Worm (Caenorhabditis elegans) whole organism, mixed stage, embryonic: ENCODE results near the gene slcr-46.2.

ENCODE experiments used
- M03D4.4 ChIP-seq: sonication (generic microtip); optimal IDR thresholded peaks from 2 replicates; lab custom pipeline; 2017; ENCODE audit warnings: mild to moderate bottlenecking, missing genetic modification characterization, missing compliant biosample characterization
- bed-3 ChIP-seq: fragments of 200-800 bp; sonication (Bioruptor generic); optimal IDR thresholded peaks from 3 replicates; lab custom pipeline; 2018; ENCODE audit warnings: mild to moderate bottlenecking, missing genetic modification characterization, moderate library complexity, missing compliant biosample characterization
- blmp-1 ChIP-seq: fragments of 150-350 bp; optimal IDR thresholded peaks from 2 replicates; lab custom pipeline; 2014; ENCODE audit warnings: missing biosample characterization, missing genetic modification characterization
- ceh-39 ChIP-seq: fragments of 150-350 bp; optimal IDR thresholded peaks from 2 replicates; lab custom pipeline; 2014; ENCODE audit warnings: missing biosample characterization, missing genetic modification characterization
- ceh-43 ChIP-seq: fragments of 200-800 bp; sonication (Bioruptor generic); optimal IDR thresholded peaks from 2 replicates; lab custom pipeline; 2018; ENCODE audit warnings: mild to moderate bottlenecking, missing genetic modification characterization, moderate library complexity, missing compliant biosample characterization
- ceh-83 ChIP-seq: fragments of 200-800 bp; sonication (Bioruptor generic); optimal IDR thresholded peaks from 2 replicates; lab custom pipeline; 2018; ENCODE audit warnings: mild to moderate bottlenecking, missing genetic modification characterization, missing compliant biosample characterization
- ces-1 ChIP-seq: fragments of 150-350 bp; optimal IDR thresholded peaks from 2 replicates; lab custom pipeline; 2014; ENCODE audit warnings: missing biosample characterization, missing genetic modification reagents, missing genetic modification characterization
- cnd-1 ChIP-seq: fragments of 200-800 bp; sonication (Bioruptor generic); optimal IDR thresholded peaks from 2 replicates; lab custom pipeline; 2018; ENCODE audit warnings: mild to moderate bottlenecking, missing genetic modification characterization, missing compliant biosample characterization
- drap-1 ChIP-seq: fragments of 200-800 bp; sonication (Bioruptor generic); optimal IDR thresholded peaks from 3 replicates; lab custom pipeline; 2018; ENCODE audit warnings: mild to moderate bottlenecking, missing genetic modification characterization, missing compliant biosample characterization
- elt-1 ChIP-seq: sonication (generic microtip); optimal IDR thresholded peaks from 2 replicates; lab custom pipeline; 2017; ENCODE audit warnings: missing genetic modification characterization, mild to moderate bottlenecking, missing compliant biosample characterization, antibody characterized with exemption, moderate library complexity, borderline replicate concordance; ENCODE audit not compliant: insufficient read depth
- flh-1 ChIP-seq: fragments of 200-800 bp; sonication (Bioruptor generic); optimal IDR thresholded peaks from 2 replicates; lab custom pipeline; 2018; ENCODE audit warnings: mild to moderate bottlenecking, missing genetic modification characterization, moderate library complexity, missing compliant biosample characterization
- ham-2 ChIP-seq: fragments of 200-800 bp; sonication (Bioruptor generic); optimal IDR thresholded peaks from 2 replicates; lab custom pipeline; 2018; ENCODE audit warnings: mild to moderate bottlenecking, missing genetic modification characterization, missing compliant biosample characterization
- hlh-1 ChIP-seq: fragments of 150-350 bp; optimal IDR thresholded peaks from 2 replicates; lab custom pipeline; 2014; ENCODE audit warnings: missing biosample characterization, missing genetic modification reagents, missing genetic modification characterization
- lin-13 ChIP-seq: fragments of 150-350 bp; optimal IDR thresholded peaks from 2 replicates; lab custom pipeline; 2014; ENCODE audit warnings: missing biosample characterization, missing genetic modification characterization
- lin-32 ChIP-seq: fragments of 200-800 bp; sonication (Bioruptor generic); optimal IDR thresholded peaks from 2 replicates; lab custom pipeline; 2018; ENCODE audit warnings: mild to moderate bottlenecking, missing genetic modification characterization, missing compliant biosample characterization
- lsy-2 ChIP-seq: fragments of 150-350 bp; optimal IDR thresholded peaks from 2 replicates; lab custom pipeline; 2014; ENCODE audit warnings: missing biosample characterization, missing genetic modification characterization
- mab-5 ChIP-seq: fragments of 150-350 bp; optimal IDR thresholded peaks from 2 replicates; lab custom pipeline; 2014; ENCODE audit warnings: missing biosample characterization, missing genetic modification characterization
- mep-1 ChIP-seq: fragments of 150-350 bp; optimal IDR thresholded peaks from 2 replicates; lab custom pipeline; 2017; ENCODE audit warnings: missing biosample characterization, missing genetic modification reagents, missing genetic modification characterization, inconsistent platforms
- mls-2 ChIP-seq: sonication (generic microtip); optimal IDR thresholded peaks from 2 replicates; lab custom pipeline; 2016; ENCODE audit warnings: mild to moderate bottlenecking, missing genetic modification characterization, moderate library complexity, missing compliant biosample characterization
- nhr-12 ChIP-seq: fragments of 150-350 bp; optimal IDR thresholded peaks from 2 replicates; lab custom pipeline; 2014; ENCODE audit warnings: missing biosample characterization, missing genetic modification characterization
- nhr-2 ChIP-seq: fragments of 150-350 bp; optimal IDR thresholded peaks from 2 replicates; lab custom pipeline; 2014; ENCODE audit warnings: missing biosample characterization, missing genetic modification characterization
- nhr-237 ChIP-seq: fragments of 150-350 bp; optimal IDR thresholded peaks from 2 replicates; lab custom pipeline; 2014; ENCODE audit warnings: missing biosample characterization, missing genetic modification characterization
- nhr-28 ChIP-seq: fragments of 150-350 bp; optimal IDR thresholded peaks from 2 replicates; lab custom pipeline; 2014; ENCODE audit warnings: missing biosample characterization, missing genetic modification characterization
- nhr-76 ChIP-seq: sonication (generic microtip); optimal IDR thresholded peaks from 2 replicates; lab custom pipeline; 2017; ENCODE audit warnings: missing biosample characterization, missing genetic modification characterization
- pha-4 ChIP-seq: fragments of 150-350 bp; optimal IDR thresholded peaks from 2 replicates; lab custom pipeline; 2018; ENCODE audit warnings: missing biosample characterization, missing genetic modification reagents, missing genetic modification characterization
- sem-2 ChIP-seq: fragments of 200-800 bp; sonication (Bioruptor generic); optimal IDR thresholded peaks from 2 replicates; lab custom pipeline; 2018; ENCODE audit warnings: mild to moderate bottlenecking, missing genetic modification characterization, missing compliant biosample characterization
- snpc-4 ChIP-seq: fragments of 150-350 bp; optimal IDR thresholded peaks from 2 replicates; lab custom pipeline; 2014; ENCODE audit warnings: missing biosample characterization, missing genetic modification characterization
- sptf-1 ChIP-seq: sonication (generic microtip); optimal IDR thresholded peaks from 2 replicates; lab custom pipeline; 2017; ENCODE audit warnings: mild to moderate bottlenecking, missing genetic modification characterization, moderate library complexity, missing compliant biosample characterization
- tbx-8 ChIP-seq: fragments of 200-800 bp; sonication (Bioruptor generic); optimal IDR thresholded peaks from 2 replicates; lab custom pipeline; 2018; ENCODE audit warnings: mild to moderate bottlenecking, missing genetic modification characterization, moderate library complexity, missing compliant biosample characterization
- unc-120 ChIP-seq: sonication (generic microtip); optimal IDR thresholded peaks from 2 replicates; lab custom pipeline; 2017; ENCODE audit warnings: missing genetic modification characterization, missing compliant biosample characterization; ENCODE audit not compliant: poor library complexity, severe bottlenecking
- unc-39 ChIP-seq: fragments of 150-350 bp; optimal IDR thresholded peaks from 2 replicates; lab custom pipeline; 2014; ENCODE audit warnings: missing biosample characterization, missing genetic modification characterization
- unc-62 ChIP-seq: fragments of 150-350 bp; optimal IDR thresholded peaks from 2 replicates; lab custom pipeline; 2014; ENCODE audit warnings: missing biosample characterization, missing genetic modification reagents, missing genetic modification characterization
- zip-8 ChIP-seq: fragments of 150-350 bp; optimal IDR thresholded peaks from 2 replicates; lab custom pipeline; 2014; ENCODE audit warnings: missing biosample characterization, missing genetic modification characterization
- ztf-11 ChIP-seq: fragments of 150-350 bp; optimal IDR thresholded peaks from 2 replicates; lab custom pipeline; 2014; ENCODE audit warnings: missing biosample characterization, missing genetic modification characterization

The slcr-46.2 gene

DNA sequence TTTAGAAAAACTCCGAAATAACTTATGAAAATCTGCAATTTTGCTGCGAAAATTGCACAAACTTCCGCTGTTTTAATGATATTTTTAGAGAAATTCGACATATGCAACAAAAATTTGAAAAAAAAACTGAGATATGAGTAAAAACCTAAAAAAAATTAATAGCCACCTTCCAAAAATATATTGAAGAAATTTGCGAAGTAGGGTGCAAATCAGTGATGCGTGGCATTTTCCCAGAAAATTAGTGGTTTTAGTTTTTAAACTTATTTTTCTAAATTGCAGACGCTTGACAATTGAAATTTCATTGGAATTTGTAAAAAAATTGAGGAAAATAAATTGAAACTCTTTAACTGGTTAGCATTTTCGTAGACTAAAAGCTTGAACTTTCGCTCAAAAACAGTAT lies 9.0 kb upstream of the slcr-46.2 start, which contains the start of gene C25F9.13:
C25F9.13 (minus strand) TSS at position 101 of the 400 bp plus-strand sequence.
- TF ChIP-seq ces-1 (GFP tag; lab: Kevin White, UChicago), result no peak
- no peak for TF ChIP-seq mab-5 (tag; lab: Kevin White, UChicago)
- TF ChIP-seq tbx-8, result no peak
- TF ChIP-seq sem-2, result no peak
- no peak for TF ChIP-seq mls-2 (tag; lab: Kevin White, UChicago)
- TF ChIP-seq lsy-2 (tag; lab: Kevin White, UChicago), result no peak
- TF ChIP-seq nhr-237 (tag; lab: Kevin White, UChicago), result no peak
- TF ChIP-seq nhr-28, result no peak
- TF ChIP-seq nhr-2 (tag; lab: Kevin White, UChicago), result no peak
- TF ChIP-seq unc-62 (GFP tag; lab: Kevin White, UChicago), result no peak
- no peak for TF ChIP-seq unc-120 (tag; lab: Kevin White, UChicago)
- TF ChIP-seq ceh-43 (GFP tag; lab: Kevin White, UChicago), result no peak
- TF ChIP-seq elt-1 (tag; lab: Kevin White, UChicago), result no peak

ce11 chrV:19398396-19398795 lies 8.5 kb upstream of the slcr-46.2 start:
- TF ChIP-seq sptf-1 (tag; lab: Kevin White, UChicago) (no peak), lin-13 (tag; lab: Kevin White, UChicago) (no peak), nhr-76 (tag; lab: Kevin White, UChicago) (no peak), unc-39 (tag; lab: Kevin White, UChicago) (no peak), lsy-2 (tag; lab: Kevin White, UChicago) (no peak), flh-1 (GFP tag; lab: Kevin White, UChicago) (no peak), nhr-28 (no peak), hlh-1 (tag; lab: Kevin White, UChicago) (no peak), M03D4.4 (tag; lab: Kevin White, UChicago) (no peak), blmp-1 (no peak), mep-1 (tag; lab: Kevin White, UChicago) (no peak), nhr-12 (no peak), pha-4 (tag; lab: Kevin White, UChicago) (no peak), ham-2 (GFP tag; lab: Kevin White, UChicago) (no peak), ztf-11 (tag; lab: Kevin White, UChicago) (no peak)

ce11 chrV:19396576-19397313 lies 6.8 kb upstream of the slcr-46.2 start:
- TF ChIP-seq sem-2 (no peak), unc-120 (tag; lab: Kevin White, UChicago) (no peak), hlh-1 (tag; lab: Kevin White, UChicago) (no peak), ceh-83 (GFP tag; lab: Kevin White, UChicago) (no peak), lin-32 (GFP tag; lab: Kevin White, UChicago) (no peak), mab-5 (tag; lab: Kevin White, UChicago) (no peak), unc-39 (tag; lab: Kevin White, UChicago) (no peak), nhr-28 (no peak), unc-62 (GFP tag; lab: Kevin White, UChicago) (no peak), mep-1 (tag; lab: Kevin White, UChicago) (no peak), bed-3 (GFP tag; lab: Kevin White, UChicago) (no peak), flh-1 (GFP tag; lab: Kevin White, UChicago) (no peak), nhr-2 (tag; lab: Kevin White, UChicago) (no peak), nhr-76 (tag; lab: Kevin White, UChicago) (no peak), lsy-2 (tag; lab: Kevin White, UChicago) (no peak)

ce11 chrV:19394750-19395149 lies 4.8 kb upstream of the slcr-46.2 start, which contains the start of gene C25F9.8:
C25F9.8 (plus strand) TSS chrV:19395050.
- TF ChIP-seq lsy-2 (tag; lab: Kevin White, UChicago), result no peak
- no peak for TF ChIP-seq ztf-11 (tag; lab: Kevin White, UChicago)
- TF ChIP-seq zip-8 (tag; lab: Kevin White, UChicago), result no peak
- no peak for TF ChIP-seq nhr-76 (tag; lab: Kevin White, UChicago)
- no peak for TF ChIP-seq lin-13 (tag; lab: Kevin White, UChicago)
- no peak for TF ChIP-seq drap-1 (GFP tag; lab: Kevin White, UChicago)
- TF ChIP-seq unc-62 (GFP tag; lab: Kevin White, UChicago), result no peak
- TF ChIP-seq mls-2 (tag; lab: Kevin White, UChicago), result no peak
- TF ChIP-seq cnd-1 (tag; lab: Kevin White, UChicago), result no peak
- TF ChIP-seq ham-2 (GFP tag; lab: Kevin White, UChicago), result no peak
- TF ChIP-seq nhr-237 (tag; lab: Kevin White, UChicago), result no peak
- no peak for TF ChIP-seq ces-1 (GFP tag; lab: Kevin White, UChicago)
- no peak for TF ChIP-seq snpc-4 (tag; lab: Kevin White, UChicago)
- no peak for TF ChIP-seq tbx-8
- no peak for TF ChIP-seq lin-32 (GFP tag; lab: Kevin White, UChicago)
- no peak for TF ChIP-seq M03D4.4 (tag; lab: Kevin White, UChicago)
- no peak for TF ChIP-seq ceh-39 (tag; lab: Kevin White, UChicago)
